Fruit fly (Drosophila melanogaster): ENCODE measurements around the gene Shal.

Shal gene

DNA sequence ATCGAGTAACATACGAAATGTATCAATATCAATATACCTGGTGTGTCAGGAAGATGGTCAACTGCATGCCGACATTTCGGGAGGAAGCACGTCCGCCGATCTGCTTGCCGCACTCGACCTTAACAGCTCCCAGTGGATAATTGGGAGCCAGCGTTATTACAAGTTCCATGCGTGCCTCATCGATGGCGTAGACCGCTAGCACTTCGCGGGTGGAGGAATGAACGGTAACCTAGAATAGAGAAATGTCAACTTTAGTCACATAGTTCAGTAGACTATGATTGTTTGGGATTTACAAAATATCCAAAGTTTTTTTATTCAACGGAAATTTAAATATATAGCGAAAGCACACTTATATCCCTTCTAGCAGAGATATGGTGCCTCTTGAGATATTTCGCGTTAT lies 39.6 kb downstream of the Shal start, which contains the start of the genes CG46435 and Rcd7:
Gene CG46435 (plus strand): TSS at position 301 of the 400 bp plus-strand sequence.
Gene Rcd7 (plus strand): TSS at position 301 of the 400 bp plus-strand sequence.
- TF ChIP-seq CG8159 (tag; optimal IDR thresholded peaks at IDR 0.05) (no peak), fd96Ca (GFP tag; IDR thresholded peaks at IDR 0.05) (no peak), Pif1A (GFP tag; optimal IDR thresholded peaks at IDR 0.05) (no peak), CG17806 (tag; optimal IDR thresholded peaks at IDR 0.05) (no peak), EcR (GFP tag; optimal IDR thresholded peaks at IDR 0.05) (no peak), CG13204 (GFP tag; optimal IDR thresholded peaks at IDR 0.05) (no peak), CG4496 (GFP tag; IDR thresholded peaks at IDR 0.05) (no peak), CG10348 (GFP tag; IDR thresholded peaks at IDR 0.05) (no peak), CG14655 (GFP tag; optimal IDR thresholded peaks at IDR 0.05) (no peak), CG34367 (tag; optimal IDR thresholded peaks at IDR 0.05) (no peak), D1 (tag; optimal IDR thresholded peaks at IDR 0.05) (no peak), CG8301 (tag; optimal IDR thresholded peaks at IDR 0.05) (no peak), gl (tag; optimal IDR thresholded peaks at IDR 0.05) (no peak), CG15710 (tag; optimal IDR thresholded peaks at IDR 0.05) (no peak), Ets98B (GFP tag; IDR thresholded peaks at IDR 0.05) (no peak), rn (GFP tag; IDR thresholded peaks at IDR 0.05) (no peak), Snoo (tag; optimal IDR thresholded peaks at IDR 0.05) (no peak), CG32121 (GFP tag; IDR thresholded peaks at IDR 0.05) (no peak), CG9948 (tag; optimal IDR thresholded peaks at IDR 0.05) (no peak), Pif1B (GFP tag; optimal IDR thresholded peaks at IDR 0.05) (no peak)

DNA sequence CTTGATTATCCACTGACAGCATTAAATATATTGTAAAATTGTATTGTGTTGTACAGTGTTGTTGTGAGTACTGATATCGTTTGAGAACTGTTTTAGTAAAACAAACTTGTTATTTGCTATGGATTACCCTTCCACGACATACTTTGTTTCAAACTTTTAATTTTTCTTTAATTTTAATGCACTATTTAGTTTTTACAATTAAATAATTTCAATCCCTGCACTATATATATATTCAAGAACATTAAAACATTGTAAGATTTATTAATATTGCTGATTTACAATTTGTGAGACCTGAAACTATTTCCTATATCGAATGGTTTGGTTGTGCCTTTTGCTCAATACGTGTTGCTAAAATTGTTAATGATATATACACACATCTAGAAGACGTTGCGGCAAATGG lies 40.3 kb downstream of the Shal start, which contains the start of the genes CG46434 and Dred:
Gene CG46434 (minus strand): TSS at position 101 of the 400 bp plus-strand sequence.
Gene Dred (minus strand): TSS at position 101 of the 400 bp plus-strand sequence.
- no peak for TF ChIP-seq CG14655 (GFP tag; optimal IDR thresholded peaks at IDR 0.05)
- no peak for TF ChIP-seq CG4496 (GFP tag; IDR thresholded peaks at IDR 0.05)
- TF ChIP-seq CG12605 (GFP tag; IDR thresholded peaks at IDR 0.05) = no peak
- TF ChIP-seq gl (tag; optimal IDR thresholded peaks at IDR 0.05) = no peak
- no peak for TF ChIP-seq CG8159 (tag; optimal IDR thresholded peaks at IDR 0.05)
- no peak for TF ChIP-seq D1 (tag; optimal IDR thresholded peaks at IDR 0.05)
- no peak for TF ChIP-seq CG32121 (GFP tag; IDR thresholded peaks at IDR 0.05)
- no peak for TF ChIP-seq Pif1B (GFP tag; optimal IDR thresholded peaks at IDR 0.05)
- TF ChIP-seq Pif1A (GFP tag; optimal IDR thresholded peaks at IDR 0.05) = no peak
- no peak for TF ChIP-seq CG10348 (GFP tag; IDR thresholded peaks at IDR 0.05)
- no peak for TF ChIP-seq Ets98B (GFP tag; IDR thresholded peaks at IDR 0.05)
- no peak for TF ChIP-seq CG34367 (tag; optimal IDR thresholded peaks at IDR 0.05)
- no peak for TF ChIP-seq EcR (GFP tag; optimal IDR thresholded peaks at IDR 0.05)
- TF ChIP-seq CG17806 (tag; optimal IDR thresholded peaks at IDR 0.05) = no peak
- no peak for TF ChIP-seq CG8301 (tag; optimal IDR thresholded peaks at IDR 0.05)
- TF ChIP-seq CG15710 (tag; optimal IDR thresholded peaks at IDR 0.05) = no peak
- no peak for TF ChIP-seq CG9948 (tag; optimal IDR thresholded peaks at IDR 0.05)

DNA sequence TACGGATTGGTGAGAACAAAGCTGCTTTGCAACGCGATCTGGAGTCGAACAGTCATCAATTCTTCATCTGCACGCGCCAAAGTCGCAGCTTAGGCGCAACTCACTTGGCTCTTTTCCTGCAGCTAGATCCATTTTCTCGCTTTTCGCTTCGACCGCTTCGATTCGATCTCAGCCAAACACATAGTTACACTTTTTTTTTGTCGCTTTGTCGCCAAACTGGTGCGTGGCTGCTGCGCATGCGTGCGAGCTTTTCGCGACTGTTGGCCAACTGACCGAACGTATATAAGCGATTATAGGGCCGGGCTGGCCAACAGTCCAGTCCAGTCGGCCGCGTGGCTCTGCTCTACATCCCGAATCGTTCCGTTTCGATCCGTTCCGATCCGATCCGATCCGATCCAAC lies 51.9 kb downstream of the Shal start, which contains the start of gene Cpr76Bd:
Gene Cpr76Bd (plus strand): TSS at position 301 of the 400 bp plus-strand sequence.
- TF ChIP-seq CG4496 (GFP tag; IDR thresholded peaks at IDR 0.05) (0 out of 3 replicates have a peak, but pooled peaks have one; percentile 19), Pif1A (GFP tag; optimal IDR thresholded peaks at IDR 0.05) (no peak)

DNA sequence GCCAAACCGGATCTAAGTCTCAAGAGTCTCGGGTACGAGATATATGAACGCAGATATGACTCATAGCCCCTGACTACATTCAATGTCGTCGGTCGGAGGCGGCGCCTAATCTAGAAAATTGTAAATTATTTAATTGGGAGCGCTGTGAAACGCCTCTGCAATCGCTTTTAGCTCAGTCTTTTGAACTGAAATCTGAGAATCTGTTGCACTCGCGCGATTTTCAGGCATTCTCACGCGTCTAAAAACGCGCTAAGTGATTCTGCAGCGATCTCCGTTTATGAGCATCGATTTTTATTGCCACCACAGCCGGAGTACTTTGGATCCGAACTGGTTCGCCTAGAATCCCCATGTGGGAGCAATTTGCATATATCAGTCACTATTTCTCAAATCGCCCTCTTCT lies 55.8 kb downstream of the Shal start:
- no peak for TF ChIP-seq CG8159 (tag; optimal IDR thresholded peaks at IDR 0.05)
- no peak for TF ChIP-seq CG15710 (tag; optimal IDR thresholded peaks at IDR 0.05)
- TF ChIP-seq Ets98B (GFP tag; IDR thresholded peaks at IDR 0.05) = no peak
- TF ChIP-seq CG12605 (GFP tag; IDR thresholded peaks at IDR 0.05) = no peak
- no peak for TF ChIP-seq CG14655 (GFP tag; optimal IDR thresholded peaks at IDR 0.05)
- no peak for TF ChIP-seq CG13204 (GFP tag; optimal IDR thresholded peaks at IDR 0.05)
- TF ChIP-seq CG32121 (GFP tag; IDR thresholded peaks at IDR 0.05) = no peak
- TF ChIP-seq CG8301 (tag; optimal IDR thresholded peaks at IDR 0.05) = no peak

DNA sequence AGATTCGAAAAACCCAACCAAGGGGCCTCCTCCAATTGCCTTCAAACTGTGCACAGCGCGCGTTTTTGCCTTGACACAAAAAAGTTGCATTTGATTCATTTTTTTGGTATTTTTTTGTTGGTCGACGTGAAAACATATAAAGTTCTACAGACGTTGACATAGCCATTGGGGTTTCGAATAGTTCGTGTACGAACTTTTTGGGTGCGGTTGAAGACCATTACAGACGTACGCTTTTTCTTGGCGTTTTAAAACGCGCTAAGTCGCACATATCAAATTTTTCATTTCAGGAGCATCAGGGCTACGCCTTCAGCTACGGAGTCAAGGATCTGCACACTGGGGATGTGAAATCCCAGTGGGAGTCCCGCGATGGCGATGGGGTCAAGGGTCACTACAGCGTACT lies 58.6 kb downstream of the Shal start:
- TF ChIP-seq Pif1B (GFP tag; optimal IDR thresholded peaks at IDR 0.05) = no peak
- TF ChIP-seq Pif1A (GFP tag; optimal IDR thresholded peaks at IDR 0.05) = no peak
- no peak for TF ChIP-seq CG12605 (GFP tag; IDR thresholded peaks at IDR 0.05)
- no peak for TF ChIP-seq EcR (GFP tag; optimal IDR thresholded peaks at IDR 0.05)
- no peak for TF ChIP-seq Ets98B (GFP tag; IDR thresholded peaks at IDR 0.05)
- TF ChIP-seq CG9948 (tag; optimal IDR thresholded peaks at IDR 0.05) = no peak
- TF ChIP-seq CG14655 (GFP tag; optimal IDR thresholded peaks at IDR 0.05) = no peak
- no peak for TF ChIP-seq CG8301 (tag; optimal IDR thresholded peaks at IDR 0.05)
- no peak for TF ChIP-seq CG17806 (tag; optimal IDR thresholded peaks at IDR 0.05)
- no peak for TF ChIP-seq fd96Ca (GFP tag; IDR thresholded peaks at IDR 0.05)
- TF ChIP-seq D1 (tag; optimal IDR thresholded peaks at IDR 0.05) = no peak
- TF ChIP-seq CG34367 (tag; optimal IDR thresholded peaks at IDR 0.05) = no peak
- TF ChIP-seq Snoo (tag; optimal IDR thresholded peaks at IDR 0.05) = no peak
- no peak for TF ChIP-seq CG10348 (GFP tag; IDR thresholded peaks at IDR 0.05)
- TF ChIP-seq CG13204 (GFP tag; optimal IDR thresholded peaks at IDR 0.05) = no peak
- no peak for TF ChIP-seq CG32121 (GFP tag; IDR thresholded peaks at IDR 0.05)
- no peak for TF ChIP-seq gl (tag; optimal IDR thresholded peaks at IDR 0.05)
- no peak for TF ChIP-seq CG8159 (tag; optimal IDR thresholded peaks at IDR 0.05)
- no peak for TF ChIP-seq rn (GFP tag; IDR thresholded peaks at IDR 0.05)
- TF ChIP-seq CG4496 (GFP tag; IDR thresholded peaks at IDR 0.05) = no peak

DNA sequence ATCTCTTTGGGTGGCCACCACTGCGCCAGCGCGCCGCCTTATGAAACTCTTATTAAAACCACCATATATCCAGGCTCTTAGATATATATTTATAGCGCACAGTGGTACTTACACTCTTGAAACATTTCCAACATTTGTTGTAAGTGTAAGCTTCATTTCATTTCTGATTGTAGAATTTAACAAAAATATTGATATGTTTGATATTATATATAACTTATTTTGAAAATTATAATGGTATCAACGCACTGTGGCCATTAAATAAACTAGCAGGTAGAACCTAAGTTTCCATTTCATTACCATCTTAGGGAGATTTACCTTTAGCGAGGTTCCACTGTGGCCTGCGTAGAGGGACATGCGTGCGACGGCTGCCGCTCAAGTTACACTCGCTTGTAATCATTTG lies 59.7 kb downstream of the Shal start:
- TF ChIP-seq CG8301 (tag; optimal IDR thresholded peaks at IDR 0.05) (no peak), CG9948 (tag; optimal IDR thresholded peaks at IDR 0.05) (no peak), fd96Ca (GFP tag; IDR thresholded peaks at IDR 0.05) (peak; percentile 23; the same call in 1 of the 3 replicates), D1 (tag; optimal IDR thresholded peaks at IDR 0.05) (no peak), CG32121 (GFP tag; IDR thresholded peaks at IDR 0.05) (peak; percentile 61), gl (tag; optimal IDR thresholded peaks at IDR 0.05) (no peak), CG4496 (GFP tag; IDR thresholded peaks at IDR 0.05) (no peak), Pif1B (GFP tag; optimal IDR thresholded peaks at IDR 0.05) (no peak), Snoo (tag; optimal IDR thresholded peaks at IDR 0.05) (no peak), CG10348 (GFP tag; IDR thresholded peaks at IDR 0.05) (0 out of 2 replicates have a peak, but pooled peaks have one; percentile 7), Pif1A (GFP tag; optimal IDR thresholded peaks at IDR 0.05) (no peak), Ets98B (GFP tag; IDR thresholded peaks at IDR 0.05) (no peak), CG8159 (tag; optimal IDR thresholded peaks at IDR 0.05) (no peak), EcR (GFP tag; optimal IDR thresholded peaks at IDR 0.05) (no peak), CG17806 (tag; optimal IDR thresholded peaks at IDR 0.05) (no peak), rn (GFP tag; IDR thresholded peaks at IDR 0.05) (no peak; the same call in 1 of the 2 replicates), CG15710 (tag; optimal IDR thresholded peaks at IDR 0.05) (no peak)
